Worm (Caenorhabditis elegans) whole organism, L1 larva: Measurements from ENCODE around the gene emb-8.

Experiments used
- alr-1 ChIP-seq: fragments of 200-800 bp; sonication (Bioruptor generic); optimal IDR thresholded peaks from 2 replicates; lab custom pipeline; 2018; ENCODE audit warnings: borderline replicate concordance, mild to moderate bottlenecking, missing genetic modification characterization, missing compliant biosample characterization
- ama-1 ChIP-seq: fragments of 150-350 bp; optimal IDR thresholded peaks from 2 replicates; lab custom pipeline; 2014
- ceh-8 ChIP-seq: fragments of 200-800 bp; sonication (Bioruptor generic); optimal IDR thresholded peaks from 2 replicates; lab custom pipeline; 2018; ENCODE audit warnings: mild to moderate bottlenecking, missing genetic modification characterization, moderate library complexity, missing compliant biosample characterization
- egl-27 ChIP-seq, 2 experiments: fragments of 150-350 bp in 1 of 2; sonication (generic microtip); optimal IDR thresholded peaks; 3 replicates each; lab custom pipeline; 2017 to 2018; ENCODE audit warnings: missing biosample characterization in 2 of 2, missing genetic modification characterization in 2 of 2, missing genetic modification reagents in 2 of 2
- hlh-17 ChIP-seq: fragments of 200-800 bp; sonication (Bioruptor generic); optimal IDR thresholded peaks from 2 replicates; lab custom pipeline; 2018; ENCODE audit warnings: missing genetic modification characterization, mild to moderate bottlenecking, missing compliant biosample characterization, moderate library complexity, borderline replicate concordance
- lin-13 ChIP-seq: fragments of 150-350 bp; optimal IDR thresholded peaks from 2 replicates; lab custom pipeline; 2014; ENCODE audit warnings: missing biosample characterization, missing genetic modification reagents, missing genetic modification characterization
- lir-3 ChIP-seq: sonication (generic microtip); optimal IDR thresholded peaks from 2 replicates; lab custom pipeline; 2016; ENCODE audit warnings: mild to moderate bottlenecking, missing genetic modification characterization, moderate library complexity, missing compliant biosample characterization; ENCODE audit not compliant: poor library complexity
- lsy-2 ChIP-seq, 2 experiments: fragments of 150-350 bp; optimal IDR thresholded peaks; 2 replicates each; lab custom pipeline; 2014; ENCODE audit warnings: missing biosample characterization in 2 of 2, missing genetic modification characterization in 2 of 2
- nhr-20 ChIP-seq: sonication (generic microtip); optimal IDR thresholded peaks from 2 replicates; lab custom pipeline; 2016; ENCODE audit warnings: mild to moderate bottlenecking, missing genetic modification characterization, missing compliant biosample characterization
- nhr-76 ChIP-seq: sonication (generic microtip); optimal IDR thresholded peaks from 2 replicates; lab custom pipeline; 2017; ENCODE audit warnings: missing biosample characterization, missing genetic modification characterization
- nhr-90 ChIP-seq: sonication (generic microtip); optimal IDR thresholded peaks from 2 replicates; lab custom pipeline; 2016; ENCODE audit warnings: mild to moderate bottlenecking, missing genetic modification characterization, missing compliant biosample characterization; ENCODE audit not compliant: poor library complexity
- snpc-4 ChIP-seq: fragments of 150-350 bp; optimal IDR thresholded peaks from 2 replicates; lab custom pipeline; 2014; ENCODE audit warnings: missing biosample characterization, missing genetic modification characterization
- unc-130 ChIP-seq: fragments of 150-350 bp; optimal IDR thresholded peaks from 2 replicates; lab custom pipeline; 2017; ENCODE audit warnings: missing biosample characterization, missing genetic modification characterization, inconsistent platforms
- vab-15 ChIP-seq: sonication (generic microtip); optimal IDR thresholded peaks from 2 replicates; lab custom pipeline; 2017; ENCODE audit warnings: missing genotype, mild to moderate bottlenecking, missing genetic modification characterization, missing compliant biosample characterization

- no peak for TF ChIP-seq lsy-2 (tag; optimal IDR thresholded peaks at IDR 0.05; lab: Kevin White, UChicago)
- no peak for TF ChIP-seq snpc-4 (tag; lab: Kevin White, UChicago)
- TF ChIP-seq nhr-76 (tag; lab: Kevin White, UChicago) = no peak
- TF ChIP-seq lin-13 (GFP tag; lab: Kevin White, UChicago) = no peak
- TF ChIP-seq ama-1 = no peak
- no peak for TF ChIP-seq egl-27 (tag; optimal IDR thresholded peaks at IDR 0.05; lab: Kevin White, UChicago)
- no peak for TF ChIP-seq vab-15 (tag; lab: Kevin White, UChicago)
- no peak for TF ChIP-seq nhr-90 (tag; lab: Kevin White, UChicago)
- no peak for TF ChIP-seq ceh-8 (GFP tag; lab: Kevin White, UChicago)
- TF ChIP-seq nhr-20 (tag; lab: Kevin White, UChicago) = no peak
- no peak for TF ChIP-seq unc-130
- TF ChIP-seq alr-1 = no peak
- TF ChIP-seq lir-3 (tag; lab: Kevin White, UChicago) = no peak
- no peak for TF ChIP-seq hlh-17 (GFP tag; lab: Kevin White, UChicago)
These were observed at the start of gene emb-8 for ce11 chrIII:5199577-5199976.
